Worm (Caenorhabditis elegans) whole organism, L4/young adult: ENCODE results near the gene rab-39.

Experiments
- W03F9.2 ChIP-seq: fragments of 150-350 bp; optimal IDR thresholded peaks from 2 replicates; lab custom pipeline; 2014; ENCODE audit warnings: missing biosample characterization, missing genetic modification characterization
- dao-5 ChIP-seq: sonication (generic microtip); optimal IDR thresholded peaks from 2 replicates; lab custom pipeline; 2016; ENCODE audit warnings: missing genotype, missing genetic modification characterization, moderate library complexity, missing compliant biosample characterization
- him-1 ChIP-seq: sonication (generic microtip); optimal IDR thresholded peaks from 2 replicates; lab custom pipeline; 2016; ENCODE audit warnings: missing genotype, missing genetic modification reagents, missing genetic modification characterization, missing compliant biosample characterization

The rab-39 gene

ce11 chrII:9283668-9284357 is 38.9 kb downstream of the rab-39 start:
- TF ChIP-seq dao-5 (no peak), W03F9.2 (peak; percentile 30)

ce11 chrII:9282787-9283186 is 39.9 kb downstream of the rab-39 start:
- peak; percentile 70 for TF ChIP-seq dao-5
- TF ChIP-seq W03F9.2, result peak; percentile 53
- peak; percentile 72 for TF ChIP-seq him-1 (tag; lab: Kevin White, UChicago)

- TF ChIP-seq W03F9.2 (no peak), dao-5 (no peak), him-1 (tag; lab: Kevin White, UChicago) (no peak)
Observed at ce11 chrII:9282065-9282464, 40.7 kb downstream of the rab-39 start.

ce11 chrII:9281595-9281994 is 41.1 kb downstream of the rab-39 start:
- TF ChIP-seq dao-5, result no peak
- no peak for TF ChIP-seq W03F9.2
- no peak for TF ChIP-seq him-1 (tag; lab: Kevin White, UChicago)

- TF ChIP-seq W03F9.2, result no peak
- no peak for TF ChIP-seq him-1 (tag; lab: Kevin White, UChicago)
- TF ChIP-seq dao-5, result no peak
Observed at ce11 chrII:9280846-9281245, 41.9 kb downstream of the rab-39 start.

- TF ChIP-seq dao-5 (no peak), W03F9.2 (no peak), him-1 (tag; lab: Kevin White, UChicago) (no peak)
Observed at ce11 chrII:9280048-9280772, 42.5 kb downstream of the rab-39 start, which contains the start of gene gldi-3. Gene gldi-3, minus strand, starts transcription at chrII:9280098.

ce11 chrII:9279016-9279415 is 43.7 kb downstream of the rab-39 start:
- TF ChIP-seq dao-5 (no peak), him-1 (tag; lab: Kevin White, UChicago) (no peak), W03F9.2 (no peak)

ce11 chrII:9277153-9277552 is 45.6 kb downstream of the rab-39 start:
- TF ChIP-seq him-1 (tag; lab: Kevin White, UChicago), result no peak
- TF ChIP-seq W03F9.2, result no peak
- TF ChIP-seq dao-5, result no peak

- TF ChIP-seq dao-5, result no peak
- no peak for TF ChIP-seq him-1 (tag; lab: Kevin White, UChicago)
- no peak for TF ChIP-seq W03F9.2
Observed at ce11 chrII:9275173-9275572, 47.5 kb downstream of the rab-39 start.

ce11 chrII:9274734-9275133 is 48.0 kb downstream of the rab-39 start:
- TF ChIP-seq dao-5 (no peak), W03F9.2 (no peak), him-1 (tag; lab: Kevin White, UChicago) (no peak)

- TF ChIP-seq dao-5 (no peak), W03F9.2 (peak; percentile 85), him-1 (tag; lab: Kevin White, UChicago) (peak; percentile 53)
Observed at ce11 chrII:9273984-9274383, 48.7 kb downstream of the rab-39 start.

- TF ChIP-seq W03F9.2 (no peak), him-1 (tag; lab: Kevin White, UChicago) (no peak), dao-5 (no peak)
Observed at ce11 chrII:9272942-9273341, 49.8 kb downstream of the rab-39 start, which contains the start of gene C01G6.4. Gene C01G6.4, minus strand, starts transcription at chrII:9273042.
